Worm (Caenorhabditis elegans): Measurements from ENCODE around the gene ugt-16.

The ugt-16 gene

DNA sequence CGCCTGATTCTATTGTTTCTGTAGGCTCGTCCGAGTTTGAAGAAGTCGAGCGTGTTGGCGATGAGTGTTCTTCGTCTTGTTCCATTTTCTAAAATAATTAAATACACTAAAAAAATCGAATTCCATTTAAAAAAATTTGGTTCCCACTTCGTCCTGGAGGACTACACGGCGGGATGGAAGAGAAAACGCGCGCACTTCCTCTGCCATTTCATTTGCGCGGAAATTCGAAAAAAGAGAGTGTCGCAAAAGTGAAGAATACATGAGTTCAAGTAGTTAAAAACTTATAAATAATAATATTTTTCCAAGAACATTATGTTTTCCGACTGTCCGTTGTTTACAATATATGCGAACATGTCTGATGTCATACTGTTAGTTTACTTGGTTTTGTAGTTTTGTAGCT, 45.1 kb downstream of the ugt-16 start, which contains the start of gene T07F10.3 (continued):
- TF ChIP-seq Y79H2A.3 (GFP tag; conservative IDR thresholded peaks at IDR 0.05) (no peak), rpc-1 (optimal IDR thresholded peaks at IDR 0.05) (no peak), rpc-1 (tag; optimal IDR thresholded peaks at IDR 0.05) (no peak), rec-8 (tag; optimal IDR thresholded peaks at IDR 0.05) (peak; percentile 76 to 85), sea-2 (GFP tag; IDR thresholded peaks at IDR 0.05) (peak; percentile 76; the same call in 1 of the 2 replicates), K12H6.12 (tag; optimal IDR thresholded peaks at IDR 0.05) (peak; percentile 60), tlf-1 (GFP tag; optimal IDR thresholded peaks at IDR 0.05) (peak; percentile 47), B0035.1 (tag; optimal IDR thresholded peaks at IDR 0.05) (peak; percentile 50), F49E8.2 (tag; optimal IDR thresholded peaks at IDR 0.05; ENCODE audit: insufficient read depth) (no peak), zfh-2 (GFP tag; conservative IDR thresholded peaks at IDR 0.05) (no peak), nhr-120 (GFP tag; IDR thresholded peaks at IDR 0.05) (no peak), snpc-3.4 (tag; optimal IDR thresholded peaks at IDR 0.05) (peak; percentile 56), K11D2.4 (GFP tag; IDR thresholded peaks at IDR 0.05) (peak; percentile 78), ceh-27 (GFP tag; optimal IDR thresholded peaks at IDR 0.05) (peak; percentile 95), aptf-3 (GFP tag; IDR thresholded peaks at IDR 0.05) (no peak), ceh-40 (GFP tag; IDR thresholded peaks at IDR 0.05) (peak; percentile 58; the same call in 1 of the 2 replicates), ztf-3 (GFP tag; optimal IDR thresholded peaks at IDR 0.05) (no peak), pbrm-1 (GFP tag; IDR thresholded peaks at IDR 0.05) (peak; percentile 76), F52B5.7 (tag; optimal IDR thresholded peaks at IDR 0.05) (peak; percentile 59), hmg-1.2 (GFP tag; IDR thresholded peaks at IDR 0.05) (peak; percentile 35), cebp-2 (GFP tag; IDR thresholded peaks at IDR 0.05) (no peak), dpl-1 (GFP tag; optimal IDR thresholded peaks at IDR 0.05) (peak; percentile 74), nfya-1 (tag; optimal IDR thresholded peaks at IDR 0.05; ENCODE audit: borderline replicate concordance, insufficient read depth) (no peak), F39B2.1 (GFP tag; IDR thresholded peaks at IDR 0.05) (no peak), somi-1 (GFP tag; optimal IDR thresholded peaks at IDR 0.05) (no peak), lin-26 (GFP tag; IDR thresholded peaks at IDR 0.05) (no peak), efl-1 (GFP tag; optimal IDR thresholded peaks at IDR 0.05) (peak; percentile 82), lag-1 (GFP tag; IDR thresholded peaks at IDR 0.05) (0 out of 2 replicates have a peak, but pooled peaks have one; percentile 81), madf-6 (GFP tag; IDR thresholded peaks at IDR 0.05) (peak; percentile 83), pha-4 (tag; optimal IDR thresholded peaks at IDR 0.05) (no peak), lsy-27 (tag; optimal IDR thresholded peaks at IDR 0.05; ENCODE audit: borderline replicate concordance, insufficient read depth) (no peak), ekl-4 (GFP tag; IDR thresholded peaks at IDR 0.05) (peak; percentile 80), ztf-22 (GFP tag; optimal IDR thresholded peaks at IDR 0.05) (peak; percentile 63), hsf-1 (GFP tag; IDR thresholded peaks at IDR 0.05) (no peak), dox-1 (GFP tag; IDR thresholded peaks at IDR 0.05) (peak; percentile 90), zim-3 (tag; optimal IDR thresholded peaks at IDR 0.05) (peak; percentile 48), F55B11.4 (tag; optimal IDR thresholded peaks at IDR 0.05; ENCODE audit: borderline replicate concordance, insufficient read depth) (no peak), atf-7 (tag; optimal IDR thresholded peaks at IDR 0.05) (peak; percentile 57), dpff-1 (tag; optimal IDR thresholded peaks at IDR 0.05) (no peak), snpc-1.1 (tag; optimal IDR thresholded peaks at IDR 0.05; ENCODE audit: insufficient read depth) (no peak), him-1 (tag; optimal IDR thresholded peaks at IDR 0.05) (peak; percentile 67), nhr-80 (tag; optimal IDR thresholded peaks at IDR 0.05) (no peak), madf-10 (tag; optimal IDR thresholded peaks at IDR 0.05) (peak; percentile 74), ztf-28 (GFP tag; IDR thresholded peaks at IDR 0.05) (peak; percentile 78; the same call in 1 of the 2 replicates), tbx-9 (tag; optimal IDR thresholded peaks at IDR 0.05; ENCODE audit: borderline replicate concordance) (no peak), ztf-25 (GFP tag; IDR thresholded peaks at IDR 0.05) (peak; percentile 75), C06A6.2 (GFP tag; conservative IDR thresholded peaks at IDR 0.05) (0 out of 2 replicates have a peak, but pooled peaks have one; percentile 19), B0019.2 (GFP tag; conservative IDR thresholded peaks at IDR 0.05) (no peak)
